Worm (Caenorhabditis elegans) whole organism, L4 larva: ENCODE results near the gene B0250.18.

Source experiments
- Y48G9A.11 ChIP-seq: fragments of 200-800 bp; sonication (Bioruptor generic); IDR thresholded peaks from 2 replicates; pipeline ENCODE4 v1.3.6; 2022; ENCODE audit warnings: missing genetic modification reagents, missing genetic modification characterization, missing compliant biosample characterization
- ZK337.2 ChIP-seq: fragments of 200-800 bp; sonication (Bioruptor generic); IDR thresholded peaks from 2 replicates; pipeline ENCODE4 v1.3.6; 2022; ENCODE audit warnings: missing genetic modification reagents, missing genetic modification characterization, missing compliant biosample characterization
- ama-1 ChIP-seq: fragments of 150-350 bp; optimal IDR thresholded peaks from 2 replicates; lab custom pipeline; 2014; ENCODE audit warnings: inconsistent platforms, mixed read lengths
- ces-1 ChIP-seq: fragments of 150-350 bp; sonication (generic microtip); optimal IDR thresholded peaks from 4 replicates; lab custom pipeline; 2014; ENCODE audit warnings: missing biosample characterization, missing genetic modification reagents, missing genetic modification characterization
- hmg-1.1 ChIP-seq: fragments of 200-800 bp; sonication (Bioruptor generic); IDR thresholded peaks from 2 replicates; pipeline ENCODE4 v1.3.6; 2022; ENCODE audit warnings: missing genetic modification reagents, missing genetic modification characterization, missing compliant biosample characterization
- madf-5 ChIP-seq, 2 experiments: fragments of 200-800 bp; sonication (Bioruptor generic); IDR thresholded peaks; 2 replicates each; pipeline ENCODE4 v1.3.6; 2022; ENCODE audit warnings: missing compliant biosample characterization in 2 of 2, missing genetic modification characterization in 2 of 2
- mes-2 ChIP-seq: sonication (generic microtip); optimal IDR thresholded peaks from 2 replicates; lab custom pipeline; 2016; ENCODE audit warnings: missing genotype, mild to moderate bottlenecking, missing genetic modification characterization, missing compliant biosample characterization; ENCODE audit not compliant: poor library complexity, severe bottlenecking
- nhr-102 ChIP-seq: sonication (generic microtip); optimal IDR thresholded peaks from 2 replicates; lab custom pipeline; 2016; ENCODE audit warnings: mild to moderate bottlenecking, missing genetic modification characterization, moderate library complexity, missing compliant biosample characterization
- nhr-76 ChIP-seq: fragments of 150-350 bp; optimal IDR thresholded peaks from 2 replicates; lab custom pipeline; 2014; ENCODE audit warnings: missing biosample characterization, missing genetic modification characterization
- ztf-11 ChIP-seq: fragments of 150-350 bp; optimal IDR thresholded peaks from 2 replicates; lab custom pipeline; 2014; ENCODE audit warnings: missing biosample characterization, missing genetic modification characterization

- TF ChIP-seq hmg-1.1 (GFP tag; lab: Robert Waterston, UW), result no peak
- no peak for TF ChIP-seq madf-5 (GFP tag; IDR thresholded peaks at IDR 0.05; lab: Robert Waterston, UW)
- TF ChIP-seq Y48G9A.11 (GFP tag; lab: Robert Waterston, UW), result no peak
- no peak for TF ChIP-seq mes-2 (tag; lab: Kevin White, UChicago)
- no peak for TF ChIP-seq nhr-76
- TF ChIP-seq ces-1 (GFP tag; lab: Kevin White, UChicago), result no peak
- TF ChIP-seq ama-1 (lab: Kevin White, UChicago), result no peak
- no peak for TF ChIP-seq nhr-102
- no peak for TF ChIP-seq ZK337.2 (GFP tag; lab: Robert Waterston, UW)
- TF ChIP-seq ztf-11, result no peak
These were observed 44.3 kb upstream of the B0250.18 start, which contains the start of gene Y38H6C.4 for ce11 chrV:20504997-20505396.
